Fruit fly (Drosophila melanogaster) whole organism, embryonic: ENCODE results near the gene PNPase.
A peak's percentile ranks its signal among the peaks of the same experiment; 100 is the strongest.

Source experiments
- Awh ChIP-seq: fragments of 200-800 bp; sonication (Bioruptor generic); IDR thresholded peaks from 2 replicates; pipeline ENCODE4, ENCODE4 v1.3.6; 2022; ENCODE audit warnings: missing biosample characterization, missing genetic modification characterization
- BtbVII ChIP-seq: fragments of 200-800 bp; sonication (Bioruptor generic); optimal IDR thresholded peaks from 3 replicates; lab custom pipeline; 2017; ENCODE audit warnings: missing biosample characterization, mild to moderate bottlenecking, missing genetic modification characterization
- C15 ChIP-seq: fragments of 200-800 bp; sonication (Bioruptor generic); IDR thresholded peaks from 3 replicates; pipeline ENCODE4 v1.3.6; 2022; ENCODE audit warnings: missing biosample characterization, missing genetic modification characterization
- CG12071 ChIP-seq: fragments of 200-800 bp; sonication (Bioruptor generic); optimal IDR thresholded peaks from 3 replicates; lab custom pipeline; 2018; ENCODE audit warnings: missing biosample characterization, mild to moderate bottlenecking, missing genetic modification characterization
- CG12391 ChIP-seq: fragments of 200-800 bp; sonication (Bioruptor generic); optimal IDR thresholded peaks from 3 replicates; lab custom pipeline; 2018; ENCODE audit warnings: missing biosample characterization, mild to moderate bottlenecking, missing genetic modification characterization, moderate library complexity
- CG13287 ChIP-seq: fragments of 200-800 bp; sonication (Bioruptor generic); IDR thresholded peaks from 2 replicates; pipeline ENCODE4 v1.3.6; 2022; ENCODE audit warnings: missing biosample characterization, missing genetic modification characterization; ENCODE audit not compliant: partially characterized antibody
- CG13296 ChIP-seq: fragments of 200-800 bp; sonication (Bioruptor generic); optimal IDR thresholded peaks from 3 replicates; lab custom pipeline; 2018; ENCODE audit warnings: missing biosample characterization, mild to moderate bottlenecking, missing genetic modification characterization
- CG15696 ChIP-seq: fragments of 200-800 bp; sonication (Bioruptor generic); optimal IDR thresholded peaks from 2 replicates; lab custom pipeline; 2019; ENCODE audit warnings: missing biosample characterization, mild to moderate bottlenecking, missing genetic modification characterization, moderate library complexity
- CG16815 ChIP-seq: fragments of 200-800 bp; sonication (Bioruptor generic); optimal IDR thresholded peaks from 3 replicates; lab custom pipeline; 2017; ENCODE audit warnings: missing biosample characterization, mild to moderate bottlenecking, missing genetic modification characterization
- CG30403 ChIP-seq: fragments of 200-800 bp; sonication (Bioruptor generic); optimal IDR thresholded peaks from 3 replicates; lab custom pipeline; 2016; ENCODE audit warnings: missing biosample characterization, missing genetic modification characterization
- CG32772 ChIP-seq: fragments of 200-800 bp; sonication (Bioruptor generic); IDR thresholded peaks from 2 replicates; pipeline ENCODE4 v1.3.6; 2022; ENCODE audit warnings: missing biosample characterization, missing genetic modification characterization
- CG6254 ChIP-seq: fragments of 200-800 bp; sonication (Bioruptor generic); optimal IDR thresholded peaks from 3 replicates; lab custom pipeline; 2017; ENCODE audit warnings: mild to moderate bottlenecking, missing biosample characterization, missing genetic modification reagents, missing genetic modification characterization
- CG6854 ChIP-seq: fragments of 200-800 bp; sonication (Bioruptor generic); optimal IDR thresholded peaks from 3 replicates; lab custom pipeline; 2017; ENCODE audit warnings: missing biosample characterization, mild to moderate bottlenecking, missing genetic modification characterization
- CG7357 ChIP-seq: fragments of 200-800 bp; sonication (Bioruptor generic); IDR thresholded peaks from 3 replicates; pipeline ENCODE4 v1.3.6; 2022; ENCODE audit warnings: missing biosample characterization, missing genetic modification characterization
- CG8944 ChIP-seq: fragments of 200-800 bp; sonication (Bioruptor generic); optimal IDR thresholded peaks from 3 replicates; lab custom pipeline; 2016; ENCODE audit warnings: missing biosample characterization, missing genetic modification characterization
- CG9797 ChIP-seq: fragments of 200-800 bp; sonication (Bioruptor generic); optimal IDR thresholded peaks from 3 replicates; lab custom pipeline; 2018; ENCODE audit warnings: missing biosample characterization, mild to moderate bottlenecking, missing genetic modification characterization
- CTCF ChIP-seq: fragments of 200-800 bp; sonication (Bioruptor generic); optimal IDR thresholded peaks from 2 replicates; lab custom pipeline; 2017; ENCODE audit warnings: missing biosample characterization, mild to moderate bottlenecking, missing genetic modification characterization, moderate library complexity
- Dip2 ChIP-seq: fragments of 200-800 bp; sonication (Bioruptor generic); IDR thresholded peaks from 2 replicates; pipeline ENCODE4 v1.3.6; 2022; ENCODE audit warnings: missing biosample characterization, missing genetic modification characterization
- Dll ChIP-seq: fragments of 200-800 bp; sonication (Bioruptor generic); IDR thresholded peaks from 4 replicates; pipeline ENCODE4 v1.3.6; 2022; ENCODE audit warnings: missing biosample characterization, missing genetic modification characterization; ENCODE audit not compliant: partially characterized antibody
- Doc2 ChIP-seq: fragments of 200-800 bp; sonication (Bioruptor generic); IDR thresholded peaks from 2 replicates; pipeline ENCODE4 v1.3.6; 2022; ENCODE audit warnings: missing biosample characterization, missing genetic modification characterization
- HLH4C ChIP-seq: fragments of 200-800 bp; sonication (Bioruptor generic); IDR thresholded peaks from 3 replicates; pipeline ENCODE4 v1.3.6; 2022; ENCODE audit warnings: missing biosample characterization, missing genetic modification characterization; ENCODE audit not compliant: partially characterized antibody
- Hand ChIP-seq: fragments of 200-800 bp; sonication (Bioruptor generic); optimal IDR thresholded peaks from 2 replicates; lab custom pipeline; 2017; ENCODE audit warnings: mild to moderate bottlenecking, missing biosample characterization, missing genetic modification reagents, missing genetic modification characterization
- Jarid2 ChIP-seq: fragments of 200-800 bp; sonication (Bioruptor generic); optimal IDR thresholded peaks from 3 replicates; lab custom pipeline; 2017; ENCODE audit warnings: mild to moderate bottlenecking, missing biosample characterization, missing genetic modification reagents, missing genetic modification characterization
- Med ChIP-seq: fragments of 200-800 bp; sonication (Bioruptor generic); peaks from one replicate; lab custom pipeline; 2016; ENCODE audit warnings: missing biosample characterization, missing genetic modification characterization, mild to moderate bottlenecking, inconsistent platforms, moderate library complexity
- NC2β ChIP-seq: fragments of 200-800 bp; sonication (Bioruptor generic); optimal IDR thresholded peaks from 2 replicates; lab custom pipeline; 2016; ENCODE audit warnings: missing biosample characterization, missing genetic modification characterization
- NFAT ChIP-seq: fragments of 200-800 bp; sonication (Bioruptor generic); IDR thresholded peaks from 2 replicates; pipeline ENCODE4 v1.3.6; 2022; ENCODE audit warnings: missing biosample characterization, missing genetic modification characterization
- Ravus ChIP-seq: fragments of 200-800 bp; sonication (Bioruptor generic); IDR thresholded peaks from 2 replicates; pipeline ENCODE4 v1.3.6; 2022; ENCODE audit warnings: missing biosample characterization, missing genetic modification characterization
- Stat92E ChIP-seq, 3 experiments: fragments of >200 bp in 2 of 3; fragments of 200-800 bp in 1 of 3; sonication (Bioruptor generic) in 1 of 3; optimal IDR thresholded peaks; 2 replicates each; lab custom pipeline; 2017 to 2019; ENCODE audit warnings: missing biosample characterization in 3 of 3, missing genetic modification characterization in 3 of 3, mild to moderate bottlenecking in 1 of 3, moderate library complexity in 1 of 3
- amos ChIP-seq: fragments of 200-800 bp; sonication (Bioruptor generic); IDR thresholded peaks from 2 replicates; pipeline ENCODE4 v1.3.6; 2022; ENCODE audit warnings: missing biosample characterization, missing genetic modification characterization; ENCODE audit not compliant: partially characterized antibody
- ara ChIP-seq: fragments of 200-800 bp; sonication (Bioruptor generic); IDR thresholded peaks from 2 replicates; pipeline ENCODE4 v1.3.6; 2022; ENCODE audit warnings: missing biosample characterization, missing genetic modification characterization
- bsh ChIP-seq, 2 experiments: fragments of 200-800 bp; sonication (Bioruptor generic); optimal IDR thresholded peaks; 2 replicates each; lab custom pipeline; 2017 to 2018; ENCODE audit warnings: mild to moderate bottlenecking in 2 of 2, missing biosample characterization in 2 of 2, missing genetic modification characterization in 2 of 2, moderate library complexity in 1 of 2
- corto ChIP-seq: fragments of 200-800 bp; sonication (Bioruptor generic); optimal IDR thresholded peaks from 2 replicates; lab custom pipeline; 2016; ENCODE audit warnings: missing biosample characterization, mild to moderate bottlenecking, missing genetic modification characterization, moderate library complexity
- crp ChIP-seq, 2 experiments: fragments of 200-800 bp; sonication (Bioruptor generic); optimal IDR thresholded peaks; 2 replicates in 1 of 2; 3 replicates in 1 of 2; lab custom pipeline; 2017; ENCODE audit warnings: missing biosample characterization in 2 of 2, missing genetic modification characterization in 2 of 2, mild to moderate bottlenecking in 1 of 2, moderate library complexity in 1 of 2
- danr ChIP-seq: fragments of 200-800 bp; sonication (Bioruptor generic); IDR thresholded peaks from 2 replicates; pipeline ENCODE4 v1.3.6; 2022; ENCODE audit warnings: missing biosample characterization, missing genetic modification characterization
- dati ChIP-seq: fragments of 200-800 bp; sonication (Bioruptor generic); IDR thresholded peaks from 2 replicates; pipeline ENCODE4 v1.3.6; 2022; ENCODE audit warnings: missing biosample characterization, missing genetic modification characterization
- disco-r ChIP-seq: fragments of 200-800 bp; sonication (Bioruptor generic); optimal IDR thresholded peaks from 2 replicates; lab custom pipeline; 2016; ENCODE audit warnings: missing biosample characterization, missing genetic modification characterization
- dmrt99B ChIP-seq: fragments of 200-800 bp; sonication (Bioruptor generic); optimal IDR thresholded peaks from 2 replicates; lab custom pipeline; 2018; ENCODE audit warnings: missing biosample characterization, mild to moderate bottlenecking, missing genetic modification characterization, moderate library complexity
- ewg ChIP-seq: fragments of 200-800 bp; sonication (Bioruptor generic); optimal IDR thresholded peaks from 3 replicates; lab custom pipeline; 2017; ENCODE audit warnings: mild to moderate bottlenecking, missing biosample characterization, missing genetic modification reagents, missing genetic modification characterization
- exex ChIP-seq: fragments of 200-800 bp; sonication (Bioruptor generic); optimal IDR thresholded peaks from 4 replicates; lab custom pipeline; 2018; ENCODE audit warnings: missing biosample characterization, mild to moderate bottlenecking, missing genetic modification characterization, moderate library complexity
- kni ChIP-seq: fragments of 200-800 bp; sonication (Bioruptor generic); optimal IDR thresholded peaks from 3 replicates; lab custom pipeline; 2017; ENCODE audit warnings: mild to moderate bottlenecking, missing biosample characterization, missing genetic modification reagents, missing genetic modification characterization
- knrl ChIP-seq: fragments of 200-800 bp; sonication (Bioruptor generic); IDR thresholded peaks from 3 replicates; pipeline ENCODE4 v1.3.6; 2022; ENCODE audit warnings: missing biosample characterization, missing genetic modification characterization; ENCODE audit not compliant: partially characterized antibody
- pzg ChIP-seq: fragments of 200-800 bp; sonication (Bioruptor generic); optimal IDR thresholded peaks from 3 replicates; lab custom pipeline; 2018; ENCODE audit warnings: missing biosample characterization, mild to moderate bottlenecking, missing genetic modification characterization, moderate library complexity
- row ChIP-seq: fragments of 200-800 bp; sonication (Bioruptor generic); IDR thresholded peaks from 3 replicates; pipeline ENCODE4 v1.3.6; 2022; ENCODE audit warnings: missing biosample characterization, missing genetic modification characterization
- slbo ChIP-seq: fragments of 200-800 bp; sonication (Bioruptor generic); IDR thresholded peaks from 2 replicates; pipeline ENCODE4 v1.3.6; 2022; ENCODE audit warnings: missing biosample characterization, missing genetic modification characterization
- stc ChIP-seq: fragments of 200-800 bp; sonication (Bioruptor generic); IDR thresholded peaks from 2 replicates; pipeline ENCODE4 v1.3.6; 2022; ENCODE audit warnings: missing biosample characterization, missing genetic modification characterization
- tap ChIP-seq: fragments of 200-800 bp; optimal IDR thresholded peaks from 3 replicates; lab custom pipeline; 2019; ENCODE audit warnings: missing biosample characterization, mild to moderate bottlenecking, missing genetic modification characterization, moderate library complexity
- tna ChIP-seq: fragments of 200-800 bp; sonication (Bioruptor generic); IDR thresholded peaks from 2 replicates; pipeline ENCODE4 v1.3.6; 2022; ENCODE audit warnings: missing biosample characterization, missing genetic modification characterization; ENCODE audit not compliant: partially characterized antibody
- tup ChIP-seq: fragments of 200-800 bp; sonication (Bioruptor generic); optimal IDR thresholded peaks from 2 replicates; lab custom pipeline; 2016; ENCODE audit warnings: missing biosample characterization, mild to moderate bottlenecking, missing genetic modification characterization, moderate library complexity

PNPase gene

DNA sequence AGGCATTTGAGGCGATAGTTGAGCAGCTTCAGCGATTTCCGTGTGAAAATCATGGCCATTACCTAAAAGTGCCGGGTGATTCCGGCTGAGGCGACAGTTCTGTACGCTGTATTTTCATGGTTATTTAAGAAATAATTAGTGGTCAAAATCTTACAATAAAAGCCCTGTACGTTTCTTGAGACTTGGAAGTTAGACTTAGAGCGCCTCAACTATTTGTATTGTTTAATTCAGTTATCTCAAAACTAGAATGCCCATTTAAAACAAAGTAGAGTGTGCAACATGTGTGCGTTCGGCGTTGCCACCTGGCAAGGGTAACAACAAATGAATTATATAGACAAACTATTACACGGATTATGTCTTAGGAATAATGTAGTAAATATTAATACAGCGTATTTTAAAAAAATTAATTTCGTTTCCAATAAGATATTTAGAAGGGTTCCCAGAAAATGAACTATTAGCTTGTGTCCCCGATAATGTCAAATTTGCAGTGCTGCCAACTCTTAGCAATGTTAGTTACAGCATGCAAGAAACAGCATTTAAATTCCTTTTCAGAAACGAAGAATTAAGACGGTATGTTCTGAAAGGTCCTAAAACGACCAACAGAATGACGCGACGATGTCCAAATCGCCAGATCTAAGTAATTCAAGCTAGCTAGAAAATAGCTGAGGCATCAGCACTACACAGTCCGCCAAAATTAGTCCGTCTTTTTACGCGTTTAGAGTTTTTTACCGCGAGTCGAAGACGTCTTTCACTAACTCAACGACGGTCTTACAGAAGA is 564 bp downstream of the PNPase start, which contains the start of gene Gprk2 (continued):
- TF ChIP-seq amos (no peak), Awh (GFP tag; lab: Robert Waterston, UW) (peak; percentile 100), Jarid2 (GFP tag; lab: Kevin White, UChicago) (peak; percentile 98), tap (peak; percentile 100), CTCF (GFP tag; lab: Kevin White, UChicago) (peak; percentile 81), Doc2 (GFP tag; lab: Robert Waterston, UW) (peak; percentile 99), CG9797 (GFP tag; lab: Kevin White, UChicago) (peak; percentile 68), stc (GFP tag; lab: Robert Waterston, UW) (peak; percentile 100), ara (GFP tag; lab: Robert Waterston, UW) (peak; percentile 100), tna (no peak), pzg (GFP tag; lab: Kevin White, UChicago) (peak; percentile 70), dati (peak; percentile 99), bsh (GFP tag; optimal IDR thresholded peaks at IDR 0.05; lab: Kevin White, UChicago) (peak; percentile 100), Dll (GFP tag; lab: Robert Waterston, UW) (0 out of 4 replicates have a peak, but pooled peaks have one; percentile 23), CG13296 (GFP tag; lab: Kevin White, UChicago) (peak; percentile 100), crp (GFP tag; optimal IDR thresholded peaks at IDR 0.05; lab: Kevin White, UChicago) (peak; percentile 52 to 84), CG15696 (peak; percentile 98), slbo (GFP tag; lab: Robert Waterston, UW) (peak; percentile 100), exex (tag; lab: Kevin White, UChicago) (peak; percentile 96), CG7357 (GFP tag; lab: Robert Waterston, UW) (peak; percentile 99), knrl (GFP tag; lab: Robert Waterston, UW) (no peak; the same call in 2 of the 3 replicates), CG13287 (GFP tag; lab: Robert Waterston, UW) (peak; percentile 71), CG12391 (tag; lab: Kevin White, UChicago) (peak; percentile 100), CG32772 (peak; percentile 100), Ravus (GFP tag; lab: Robert Waterston, UW) (peak; percentile 100), CG6854 (peak; percentile 100), disco-r (peak; percentile 100), row (GFP tag; lab: Robert Waterston, UW) (peak; percentile 100), danr (peak; percentile 100), CG6254 (peak; percentile 98), dmrt99B (tag; lab: Kevin White, UChicago) (peak; percentile 100), kni (GFP tag; lab: Kevin White, UChicago) (peak; percentile 16), CG16815 (GFP tag; lab: Kevin White, UChicago) (peak; percentile 99), CG8944 (peak; percentile 100), Stat92E (GFP tag; optimal IDR thresholded peaks at IDR 0.05; lab: Kevin White, UChicago) (peak in 1 of 3 experiments; percentile 98), BtbVII (GFP tag; lab: Kevin White, UChicago) (peak; percentile 100), C15 (GFP tag; lab: Robert Waterston, UW) (peak; percentile 100), Hand (GFP tag; lab: Kevin White, UChicago) (peak; percentile 99), ewg (peak; percentile 100), CG30403 (peak; percentile 100), NC2β (peak; percentile 100), Dip2 (GFP tag; lab: Robert Waterston, UW) (peak; percentile 82), tup (GFP tag; lab: Kevin White, UChicago) (peak; percentile 100), Med (GFP tag; lab: Kevin White, UChicago) (peak; percentile 100), CG12071 (peak; percentile 100), NFAT (GFP tag; lab: Robert Waterston, UW) (peak; percentile 100), HLH4C (GFP tag; lab: Robert Waterston, UW) (no peak), corto (GFP tag; lab: Kevin White, UChicago) (peak; percentile 100)
